Fruit fly (Drosophila melanogaster) whole organism, embryonic: ENCODE data around the gene Crz.

Experiments used
- ATbp ChIP-seq: fragments of 200-800 bp; sonication (Bioruptor generic); optimal IDR thresholded peaks from 2 replicates; lab custom pipeline; 2017; ENCODE audit warnings: missing biosample characterization, mild to moderate bottlenecking, missing genetic modification characterization, missing genetic modification reagents
- Atf3 ChIP-seq: fragments of 200-800 bp; sonication (Bioruptor generic); optimal IDR thresholded peaks from 3 replicates; lab custom pipeline; 2016; ENCODE audit warnings: missing biosample characterization, missing genetic modification characterization
- B-H1 ChIP-seq: fragments of 200-800 bp; sonication (Bioruptor generic); IDR thresholded peaks from 3 replicates; pipeline ENCODE4 v1.3.6; 2022; ENCODE audit warnings: missing biosample characterization, missing genetic modification characterization
- Bdp1 ChIP-seq: fragments of 200-800 bp; sonication (Bioruptor generic); optimal IDR thresholded peaks from 3 replicates; lab custom pipeline; 2016; ENCODE audit warnings: missing biosample characterization, missing genetic modification characterization
- Blimp-1 ChIP-seq: fragments of 200-800 bp; sonication (Bioruptor generic); optimal IDR thresholded peaks from 3 replicates; lab custom pipeline; 2018; ENCODE audit warnings: missing biosample characterization, missing genetic modification characterization, mild to moderate bottlenecking, moderate library complexity, missing genetic modification reagents
- CG12219 ChIP-seq: fragments of 200-800 bp; sonication (Bioruptor generic); optimal IDR thresholded peaks from 3 replicates; lab custom pipeline; 2018; ENCODE audit warnings: missing biosample characterization, mild to moderate bottlenecking, missing genetic modification characterization
- CG12299 ChIP-seq: fragments of 200-800 bp; sonication (Bioruptor generic); optimal IDR thresholded peaks from 2 replicates; lab custom pipeline; 2018; ENCODE audit warnings: missing biosample characterization, mild to moderate bottlenecking, missing genetic modification characterization
- CG1233 ChIP-seq: fragments of 200-800 bp; sonication (Bioruptor generic); optimal IDR thresholded peaks from 4 replicates; lab custom pipeline; 2018; ENCODE audit warnings: missing biosample characterization, mild to moderate bottlenecking, missing genetic modification characterization
- CG12744 ChIP-seq: fragments of 200-800 bp; sonication (Bioruptor generic); optimal IDR thresholded peaks from 2 replicates; lab custom pipeline; 2016; ENCODE audit warnings: missing biosample characterization, missing genetic modification characterization
- CG12942 ChIP-seq: fragments of 200-800 bp; sonication (Bioruptor generic); optimal IDR thresholded peaks from 3 replicates; lab custom pipeline; 2016; ENCODE audit warnings: missing biosample characterization, missing genetic modification characterization
- CG13287 ChIP-seq: fragments of 200-800 bp; sonication (Bioruptor generic); IDR thresholded peaks from 2 replicates; pipeline ENCODE4 v1.3.6; 2022; ENCODE audit warnings: missing biosample characterization, missing genetic modification characterization; ENCODE audit not compliant: partially characterized antibody
- CG15696 ChIP-seq: fragments of 200-800 bp; sonication (Bioruptor generic); optimal IDR thresholded peaks from 2 replicates; lab custom pipeline; 2019; ENCODE audit warnings: missing biosample characterization, mild to moderate bottlenecking, missing genetic modification characterization, moderate library complexity
- CG17385 ChIP-seq: fragments of 200-800 bp; sonication (Bioruptor generic); optimal IDR thresholded peaks from 3 replicates; lab custom pipeline; 2018; ENCODE audit warnings: missing biosample characterization, mild to moderate bottlenecking, missing genetic modification characterization
- CG2116 ChIP-seq: fragments of 200-800 bp; sonication (Bioruptor generic); optimal IDR thresholded peaks from 3 replicates; lab custom pipeline; 2018; ENCODE audit warnings: missing biosample characterization, mild to moderate bottlenecking, missing genetic modification characterization
- CG30020 ChIP-seq: fragments of 200-800 bp; optimal IDR thresholded peaks from 2 replicates; lab custom pipeline; 2019; ENCODE audit warnings: missing biosample characterization, mild to moderate bottlenecking, missing genetic modification characterization, moderate library complexity
- CG34376 ChIP-seq: fragments of 200-800 bp; sonication (Bioruptor generic); optimal IDR thresholded peaks from 2 replicates; lab custom pipeline; 2018; ENCODE audit warnings: missing biosample characterization, mild to moderate bottlenecking, missing genetic modification characterization
- CG43689 ChIP-seq: fragments of 200-800 bp; sonication (Bioruptor generic); IDR thresholded peaks from 2 replicates; pipeline ENCODE4 v1.3.6; 2022; ENCODE audit warnings: missing biosample characterization, missing genetic modification characterization
- CG4404 ChIP-seq: fragments of 200-800 bp; sonication (Bioruptor generic); IDR thresholded peaks from 2 replicates; pipeline ENCODE4 v1.3.6; 2022; ENCODE audit warnings: missing biosample characterization, missing genetic modification characterization
- CG5953 ChIP-seq: fragments of 200-800 bp; sonication (Bioruptor generic); IDR thresholded peaks from 2 replicates; pipeline ENCODE4 v1.3.6; 2022; ENCODE audit warnings: missing biosample characterization, missing genetic modification characterization
- CG6175 ChIP-seq: fragments of 200-800 bp; sonication (Bioruptor generic); IDR thresholded peaks from 3 replicates; pipeline ENCODE4 v1.3.6; 2022; ENCODE audit warnings: missing biosample characterization, missing genetic modification characterization
- CG8944 ChIP-seq: fragments of 200-800 bp; sonication (Bioruptor generic); optimal IDR thresholded peaks from 3 replicates; lab custom pipeline; 2016; ENCODE audit warnings: missing biosample characterization, missing genetic modification characterization
- CG9609 ChIP-seq: fragments of 200-800 bp; sonication (Bioruptor generic); optimal IDR thresholded peaks from 3 replicates; lab custom pipeline; 2016; ENCODE audit warnings: missing biosample characterization, missing genetic modification characterization
- Dbx ChIP-seq: fragments of 200-800 bp; sonication (Bioruptor generic); IDR thresholded peaks from 3 replicates; pipeline ENCODE4 v1.3.6; 2022; ENCODE audit warnings: missing biosample characterization, missing genetic modification characterization
- E2f2 ChIP-seq: fragments of 200-800 bp; sonication (Bioruptor generic); IDR thresholded peaks from 2 replicates; pipeline ENCODE4 v1.3.6; 2022; ENCODE audit warnings: missing biosample characterization, missing genetic modification characterization
- HHEX ChIP-seq: fragments of 200-800 bp; sonication (Bioruptor generic); optimal IDR thresholded peaks from 3 replicates; lab custom pipeline; 2017; ENCODE audit warnings: missing biosample characterization, mild to moderate bottlenecking, missing genetic modification characterization, missing genetic modification reagents
- HmgZ ChIP-seq: fragments of 200-800 bp; sonication (Bioruptor generic); optimal IDR thresholded peaks from 2 replicates; lab custom pipeline; 2018; ENCODE audit warnings: missing biosample characterization, mild to moderate bottlenecking, missing genetic modification characterization
- Hr39 ChIP-seq: fragments of >200 bp; optimal IDR thresholded peaks from 2 replicates; lab custom pipeline; 2017
- Hr78 ChIP-seq, 2 experiments: fragments of 200-800 bp in 1 of 2; fragments of >200 bp in 1 of 2; sonication (Bioruptor generic) in 1 of 2; optimal IDR thresholded peaks; 2 replicates each; lab custom pipeline; 2017 to 2019; ENCODE audit warnings: missing biosample characterization in 2 of 2, missing genetic modification characterization in 2 of 2, mild to moderate bottlenecking in 1 of 2, moderate library complexity in 1 of 2
- Mes4 ChIP-seq: fragments of 200-800 bp; sonication (Bioruptor generic); optimal IDR thresholded peaks from 2 replicates; lab custom pipeline; 2016; ENCODE audit warnings: missing biosample characterization, missing genetic modification characterization
- Sox102F ChIP-seq: fragments of 200-800 bp; sonication (Bioruptor generic); optimal IDR thresholded peaks from 2 replicates; lab custom pipeline; 2018; ENCODE audit warnings: missing biosample characterization, mild to moderate bottlenecking, missing genetic modification characterization, moderate library complexity
- Usf ChIP-seq: fragments of 200-800 bp; sonication (Bioruptor generic); optimal IDR thresholded peaks from 2 replicates; lab custom pipeline; 2017; ENCODE audit warnings: missing genotype, missing biosample characterization, missing genetic modification characterization
- Xbp1 ChIP-seq: fragments of 200-800 bp; sonication (Bioruptor generic); optimal IDR thresholded peaks from 3 replicates; lab custom pipeline; 2016; ENCODE audit warnings: missing biosample characterization, mild to moderate bottlenecking, missing genetic modification characterization
- ara ChIP-seq: fragments of 200-800 bp; sonication (Bioruptor generic); IDR thresholded peaks from 2 replicates; pipeline ENCODE4 v1.3.6; 2022; ENCODE audit warnings: missing biosample characterization, missing genetic modification characterization
- bigmax ChIP-seq: fragments of 200-800 bp; sonication (Bioruptor generic); optimal IDR thresholded peaks from 2 replicates; lab custom pipeline; 2018; ENCODE audit warnings: missing biosample characterization, mild to moderate bottlenecking, missing genetic modification characterization
- crc ChIP-seq: fragments of 200-800 bp; sonication (Bioruptor generic); optimal IDR thresholded peaks from 2 replicates; lab custom pipeline; 2016; ENCODE audit warnings: missing biosample characterization, missing genetic modification characterization
- disco-r ChIP-seq: fragments of 200-800 bp; sonication (Bioruptor generic); optimal IDR thresholded peaks from 2 replicates; lab custom pipeline; 2016; ENCODE audit warnings: missing biosample characterization, missing genetic modification characterization
- gro ChIP-seq: fragments of 200-800 bp; sonication (Bioruptor generic); optimal IDR thresholded peaks from 2 replicates; lab custom pipeline; 2016; ENCODE audit warnings: missing biosample characterization, missing genetic modification characterization
- h ChIP-seq: fragments of >200 bp; optimal IDR thresholded peaks from 2 replicates; lab custom pipeline; 2017
- hbn ChIP-seq: fragments of 200-800 bp; sonication (Bioruptor generic); IDR thresholded peaks from 2 replicates; pipeline ENCODE4 v1.3.6; 2022; ENCODE audit warnings: missing biosample characterization, missing genetic modification characterization; ENCODE audit not compliant: partially characterized antibody
- hkb ChIP-seq, 2 experiments: fragments of 200-800 bp in 1 of 2; fragments of >200 bp in 1 of 2; sonication (Bioruptor generic) in 1 of 2; IDR thresholded peaks in 1 of 2; optimal IDR thresholded peaks in 1 of 2; 2 replicates each; pipeline versions ENCODE4 v1.3.6 to Lab custom; 2017 to 2022; ENCODE audit warnings: missing biosample characterization in 1 of 2, missing genetic modification characterization in 1 of 2
- org-1 ChIP-seq: fragments of 200-800 bp; sonication (Bioruptor generic); optimal IDR thresholded peaks from 2 replicates; lab custom pipeline; 2017; ENCODE audit warnings: missing biosample characterization, missing genetic modification characterization
- pita ChIP-seq: fragments of 200-800 bp; sonication (Bioruptor generic); optimal IDR thresholded peaks from 2 replicates; lab custom pipeline; 2017; ENCODE audit warnings: missing biosample characterization, mild to moderate bottlenecking, missing genetic modification characterization
- pnt ChIP-seq: fragments of 200-800 bp; sonication (Bioruptor generic); optimal IDR thresholded peaks from 3 replicates; lab custom pipeline; 2016; ENCODE audit warnings: missing biosample characterization, missing genetic modification characterization
- slbo ChIP-seq: fragments of 200-800 bp; sonication (Bioruptor generic); IDR thresholded peaks from 2 replicates; pipeline ENCODE4 v1.3.6; 2022; ENCODE audit warnings: missing biosample characterization, missing genetic modification characterization
- ssp ChIP-seq: fragments of 200-800 bp; sonication (Bioruptor generic); IDR thresholded peaks from 2 replicates; pipeline ENCODE4 v1.3.6; 2022; ENCODE audit warnings: missing biosample characterization, missing genetic modification characterization
- sug ChIP-seq: fragments of 200-800 bp; optimal IDR thresholded peaks from 2 replicates; lab custom pipeline; 2019; ENCODE audit warnings: missing biosample characterization, mild to moderate bottlenecking, missing genetic modification characterization, moderate library complexity
- tap ChIP-seq: fragments of 200-800 bp; optimal IDR thresholded peaks from 3 replicates; lab custom pipeline; 2019; ENCODE audit warnings: missing biosample characterization, mild to moderate bottlenecking, missing genetic modification characterization, moderate library complexity
- twi ChIP-seq: fragments of 200-800 bp; optimal IDR thresholded peaks from 2 replicates; lab custom pipeline; 2019; ENCODE audit warnings: missing biosample characterization, mild to moderate bottlenecking, missing genetic modification characterization, moderate library complexity
- zen ChIP-seq: fragments of 200-800 bp; sonication (Bioruptor generic); optimal IDR thresholded peaks from 3 replicates; lab custom pipeline; 2018; ENCODE audit warnings: missing biosample characterization, mild to moderate bottlenecking, missing genetic modification characterization, moderate library complexity

Crz gene

DNA sequence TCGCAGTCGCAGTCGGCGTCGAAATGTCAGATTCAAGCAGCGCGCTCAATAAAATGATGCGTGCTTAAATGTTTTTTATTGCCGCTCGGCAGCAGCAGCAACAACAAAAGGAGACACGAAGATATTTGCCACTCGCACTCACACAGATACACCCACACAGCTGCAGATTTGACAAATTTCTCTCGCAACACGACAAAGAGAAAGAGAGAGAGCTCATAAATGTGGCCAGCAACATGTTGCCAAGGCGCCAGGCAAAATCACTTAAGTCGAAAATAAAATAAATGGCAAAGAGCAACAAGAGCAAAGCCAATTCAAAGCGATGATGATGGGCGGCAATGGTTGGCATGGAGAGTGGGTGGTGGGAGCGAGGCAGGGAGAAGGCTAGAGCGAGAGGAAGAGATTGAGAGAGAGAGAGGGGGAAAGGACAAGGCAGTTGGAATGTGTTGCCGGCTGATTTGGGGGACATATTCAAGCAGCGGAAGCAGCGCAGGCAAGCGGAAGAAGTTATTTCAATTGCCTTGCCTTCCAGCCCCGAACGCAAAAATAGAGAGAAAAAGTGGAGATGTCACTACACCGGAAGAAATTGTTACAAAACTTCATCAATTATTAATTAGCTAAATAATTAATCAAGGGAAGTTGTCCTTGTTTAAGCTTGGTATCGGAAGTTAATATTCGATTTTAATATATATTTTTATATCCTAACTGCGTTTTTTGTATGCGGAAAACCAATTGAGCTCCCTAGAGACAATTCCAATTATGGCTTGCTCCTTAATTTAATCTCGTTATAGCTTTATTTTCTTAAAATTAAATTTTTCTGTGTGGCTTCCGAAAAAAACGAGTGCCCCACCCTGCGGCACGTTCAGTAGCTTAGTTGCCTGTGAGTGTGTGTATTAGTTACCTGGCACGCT lies 32.4 kb downstream of the Crz start (continued):
- TF ChIP-seq sug (tag; lab: Kevin White, UChicago) (no peak), h (lab: Kevin White, UChicago) (no peak), E2f2 (peak; percentile 34; the same call in 1 of the 2 replicates), CG12299 (no peak), ara (GFP tag; lab: Robert Waterston, UW) (no peak), Hr78 (GFP tag; optimal IDR thresholded peaks at IDR 0.05; lab: Kevin White, UChicago) (peak in 1 of 2 experiments; percentile 9), disco-r (GFP tag; lab: Kevin White, UChicago) (no peak), CG34376 (GFP tag; lab: Kevin White, UChicago) (no peak), CG2116 (peak; percentile 16), pnt (no peak), ATbp (GFP tag; lab: Kevin White, UChicago) (peak; percentile 58), CG1233 (peak; percentile 15), gro (GFP tag; lab: Kevin White, UChicago) (no peak), bigmax (GFP tag; lab: Kevin White, UChicago) (no peak), Atf3 (no peak), Mes4 (GFP tag; lab: Kevin White, UChicago) (no peak), HHEX (GFP tag; lab: Kevin White, UChicago) (peak; percentile 64), CG13287 (GFP tag; lab: Robert Waterston, UW) (no peak; the same call in 1 of the 2 replicates), Blimp-1 (GFP tag; lab: Kevin White, UChicago) (peak; percentile 55), CG8944 (GFP tag; lab: Kevin White, UChicago) (no peak), Dbx (GFP tag; lab: Robert Waterston, UW) (peak; percentile 51; the same call in 1 of the 3 replicates), twi (no peak), crc (no peak), hbn (GFP tag; lab: Robert Waterston, UW) (no peak), CG5953 (GFP tag; lab: Robert Waterston, UW) (no peak), B-H1 (GFP tag; lab: Robert Waterston, UW) (no peak), Bdp1 (GFP tag; lab: Kevin White, UChicago) (no peak), ssp (GFP tag; lab: Robert Waterston, UW) (no peak), pita (GFP tag; lab: Kevin White, UChicago) (no peak), CG9609 (GFP tag; lab: Kevin White, UChicago) (no peak), CG30020 (tag; lab: Kevin White, UChicago) (no peak), CG12219 (GFP tag; lab: Kevin White, UChicago) (peak; percentile 40), CG6175 (no peak), hkb (optimal IDR thresholded peaks at IDR 0.05; lab: Kevin White, UChicago) (no peak), hkb (GFP tag; IDR thresholded peaks at IDR 0.05; lab: Robert Waterston, UW) (peak; percentile 78), CG4404 (GFP tag; lab: Robert Waterston, UW) (no peak), org-1 (GFP tag; lab: Kevin White, UChicago) (peak; percentile 65), Usf (GFP tag; lab: Kevin White, UChicago) (no peak), CG17385 (peak; percentile 61), CG12942 (peak; percentile 12), Xbp1 (GFP tag; lab: Kevin White, UChicago) (peak; percentile 55), tap (tag; lab: Kevin White, UChicago) (peak; percentile 14), Sox102F (GFP tag; lab: Kevin White, UChicago) (peak; percentile 70), CG15696 (no peak), zen (tag; lab: Kevin White, UChicago) (no peak), CG43689 (GFP tag; lab: Robert Waterston, UW) (no peak), Hr39 (no peak), CG12744 (GFP tag; lab: Kevin White, UChicago) (no peak), HmgZ (tag; lab: Kevin White, UChicago) (peak; percentile 15), slbo (peak; percentile 63)
